Worm (Caenorhabditis elegans) whole organism, L4 larva: Measurements from ENCODE around the gene C29F4.3.
"Not testable (repeated sequence)": the region's sequence is repeated elsewhere in the genome, so short reads cannot be mapped to it uniquely, and the experiment has no call there.

Experiments
- D1046.2 ChIP-seq: fragments of 200-800 bp; sonication (Bioruptor generic); IDR thresholded peaks from 2 replicates; pipeline ENCODE4 v1.3.6; 2022; ENCODE audit warnings: missing genetic modification characterization, missing compliant biosample characterization
- F10B5.3 ChIP-seq: sonication (generic microtip); optimal IDR thresholded peaks from 2 replicates; lab custom pipeline; 2016; ENCODE audit warnings: mild to moderate bottlenecking, missing genetic modification characterization, missing compliant biosample characterization
- F49E8.2 ChIP-seq: sonication (generic microtip); optimal IDR thresholded peaks from 2 replicates; lab custom pipeline; 2016; ENCODE audit warnings: missing compliant biosample characterization, mild to moderate bottlenecking, missing genetic modification characterization, borderline replicate concordance
- Y48G9A.11 ChIP-seq: fragments of 200-800 bp; sonication (Bioruptor generic); IDR thresholded peaks from 2 replicates; pipeline ENCODE4 v1.3.6; 2022; ENCODE audit warnings: missing genetic modification reagents, missing genetic modification characterization, missing compliant biosample characterization
- ZK337.2 ChIP-seq: fragments of 200-800 bp; sonication (Bioruptor generic); IDR thresholded peaks from 2 replicates; pipeline ENCODE4 v1.3.6; 2022; ENCODE audit warnings: missing genetic modification reagents, missing genetic modification characterization, missing compliant biosample characterization
- ZK546.5 ChIP-seq, 2 experiments: sonication (generic microtip); optimal IDR thresholded peaks; 2 replicates each; lab custom pipeline; 2017; ENCODE audit warnings: missing biosample characterization in 2 of 2, missing genetic modification characterization in 2 of 2
- arid-1 ChIP-seq: fragments of 200-800 bp; sonication (Bioruptor generic); conservative IDR thresholded peaks from 2 replicates; pipeline ENCODE4 v1.3.6; 2022; ENCODE audit warnings: missing genetic modification reagents, missing genetic modification characterization, missing compliant biosample characterization
- ceh-20 ChIP-seq: fragments of 200-800 bp; sonication (Bioruptor generic); IDR thresholded peaks from 2 replicates; pipeline ENCODE4 v1.3.6; 2022; ENCODE audit warnings: missing genetic modification reagents, missing genetic modification characterization, missing compliant biosample characterization
- ceh-44 ChIP-seq: fragments of 200-800 bp; sonication (Bioruptor generic); IDR thresholded peaks from 2 replicates; pipeline ENCODE4 v1.3.6; 2022; ENCODE audit warnings: missing genetic modification reagents, missing genetic modification characterization, missing compliant biosample characterization
- daf-16 ChIP-seq, 3 experiments: sonication (generic microtip); optimal IDR thresholded peaks; 2 replicates each; lab custom pipeline; 2016 to 2017; ENCODE audit warnings: missing genetic modification characterization in 3 of 3, missing genetic modification reagents in 3 of 3, mild to moderate bottlenecking in 2 of 3, missing compliant biosample characterization in 2 of 3, missing biosample characterization in 1 of 3, moderate library complexity in 1 of 3
- dmd-9 ChIP-seq: fragments of 200-800 bp; sonication (Bioruptor generic); IDR thresholded peaks from 2 replicates; pipeline ENCODE4 v1.3.6; 2022; ENCODE audit warnings: missing genetic modification reagents, missing genetic modification characterization, missing compliant biosample characterization
- duxl-1 ChIP-seq: sonication (generic microtip); optimal IDR thresholded peaks from 2 replicates; lab custom pipeline; 2016; ENCODE audit warnings: mild to moderate bottlenecking, missing genetic modification characterization, moderate library complexity, missing compliant biosample characterization; ENCODE audit not compliant: poor library complexity
- dve-1 ChIP-seq: sonication (generic microtip); optimal IDR thresholded peaks from 2 replicates; lab custom pipeline; 2017; ENCODE audit warnings: antibody characterized with exemption, mild to moderate bottlenecking, missing genetic modification characterization, missing compliant biosample characterization; ENCODE audit not compliant: insufficient read depth
- hif-1 ChIP-seq, 2 experiments: sonication (generic microtip); optimal IDR thresholded peaks; 2 replicates each; lab custom pipeline; 2016 to 2017; ENCODE audit warnings: missing compliant biosample characterization in 2 of 2, missing genetic modification characterization in 2 of 2, missing genetic modification reagents in 2 of 2, missing genotype in 2 of 2, mild to moderate bottlenecking in 1 of 2
- hlh-11 ChIP-seq: fragments of 200-800 bp; sonication (Bioruptor generic); optimal IDR thresholded peaks from 2 replicates; lab custom pipeline; 2018; ENCODE audit warnings: mild to moderate bottlenecking, missing genetic modification characterization, missing compliant biosample characterization
- hlh-30 ChIP-seq: sonication (generic microtip); optimal IDR thresholded peaks from 2 replicates; lab custom pipeline; 2017; ENCODE audit warnings: antibody characterized with exemption, mild to moderate bottlenecking, missing genetic modification characterization, missing compliant biosample characterization; ENCODE audit not compliant: insufficient read depth
- hmg-1.1 ChIP-seq: fragments of 200-800 bp; sonication (Bioruptor generic); IDR thresholded peaks from 2 replicates; pipeline ENCODE4 v1.3.6; 2022; ENCODE audit warnings: missing genetic modification reagents, missing genetic modification characterization, missing compliant biosample characterization
- jun-1 ChIP-seq: fragments of 150-350 bp; optimal IDR thresholded peaks from 2 replicates; lab custom pipeline; 2014; ENCODE audit warnings: missing biosample characterization, missing genetic modification reagents, missing genetic modification characterization
- lim-7 ChIP-seq: fragments of 200-800 bp; sonication (Bioruptor generic); IDR thresholded peaks from 2 replicates; pipeline ENCODE4 v1.3.6; 2022; ENCODE audit warnings: missing genetic modification characterization, missing compliant biosample characterization
- lin-1 ChIP-seq: fragments of 200-800 bp; sonication (Bioruptor generic); IDR thresholded peaks from 2 replicates; pipeline ENCODE4 v1.3.6; 2022; ENCODE audit warnings: missing genetic modification reagents, missing genetic modification characterization, missing compliant biosample characterization
- lin-13 ChIP-seq: fragments of 150-350 bp; optimal IDR thresholded peaks from 2 replicates; lab custom pipeline; 2014; ENCODE audit warnings: missing biosample characterization, missing genetic modification reagents, missing genetic modification characterization
- lin-38 ChIP-seq: fragments of 200-800 bp; sonication (Bioruptor generic); IDR thresholded peaks from 2 replicates; pipeline ENCODE4 v1.3.6; 2022; ENCODE audit warnings: missing genetic modification reagents, missing genetic modification characterization, missing compliant biosample characterization
- madf-5 ChIP-seq, 2 experiments: fragments of 200-800 bp; sonication (Bioruptor generic); IDR thresholded peaks; 2 replicates each; pipeline ENCODE4 v1.3.6; 2022; ENCODE audit warnings: missing compliant biosample characterization in 2 of 2, missing genetic modification characterization in 2 of 2
- mdt-29 ChIP-seq: fragments of 200-800 bp; sonication (Bioruptor generic); IDR thresholded peaks from 2 replicates; pipeline ENCODE4 v1.3.6; 2022; ENCODE audit warnings: missing genetic modification reagents, missing genetic modification characterization, missing compliant biosample characterization
- mep-1 ChIP-seq: fragments of 150-350 bp; sonication (generic microtip); optimal IDR thresholded peaks from 3 replicates; lab custom pipeline; 2014; ENCODE audit warnings: missing biosample characterization, missing genetic modification characterization
- mes-2 ChIP-seq: sonication (generic microtip); optimal IDR thresholded peaks from 2 replicates; lab custom pipeline; 2016; ENCODE audit warnings: missing genotype, mild to moderate bottlenecking, missing genetic modification characterization, missing compliant biosample characterization; ENCODE audit not compliant: poor library complexity, severe bottlenecking
- mxl-2 ChIP-seq: fragments of 200-800 bp; sonication (Bioruptor generic); conservative IDR thresholded peaks from 2 replicates; pipeline ENCODE4 v1.3.6; 2022; ENCODE audit warnings: missing genetic modification reagents, missing genetic modification characterization, missing compliant biosample characterization
- mxl-3 ChIP-seq: fragments of 200-800 bp; sonication (Bioruptor generic); optimal IDR thresholded peaks from 2 replicates; lab custom pipeline; 2018; ENCODE audit warnings: mild to moderate bottlenecking, missing genetic modification characterization, missing compliant biosample characterization
- nhr-11 ChIP-seq: fragments of 150-350 bp; optimal IDR thresholded peaks from 2 replicates; lab custom pipeline; 2014; ENCODE audit warnings: missing biosample characterization, missing genetic modification characterization
- nhr-28 ChIP-seq: fragments of 150-350 bp; optimal IDR thresholded peaks from 2 replicates; lab custom pipeline; 2014; ENCODE audit warnings: missing biosample characterization, missing genetic modification characterization
- nhr-41 ChIP-seq: fragments of 200-800 bp; sonication (Bioruptor generic); IDR thresholded peaks from 2 replicates; pipeline ENCODE4 v1.3.6; 2022; ENCODE audit warnings: missing genetic modification reagents, missing genetic modification characterization, missing compliant biosample characterization
- nhr-42 ChIP-seq: fragments of 200-800 bp; sonication (Bioruptor generic); IDR thresholded peaks from 2 replicates; pipeline ENCODE4 v1.3.6; 2022; ENCODE audit warnings: missing genetic modification characterization, missing compliant biosample characterization
- nhr-6 ChIP-seq: fragments of 150-350 bp; optimal IDR thresholded peaks from 2 replicates; lab custom pipeline; 2014; ENCODE audit warnings: missing biosample characterization, missing genetic modification characterization
- nhr-77 ChIP-seq: fragments of 150-350 bp; optimal IDR thresholded peaks from 2 replicates; lab custom pipeline; 2014; ENCODE audit warnings: missing biosample characterization, missing genetic modification characterization
- pha-4 ChIP-seq, 2 experiments: fragments of 150-350 bp in 1 of 2; fragments of 200-800 bp in 1 of 2; sonication (Bioruptor generic) in 1 of 2; IDR thresholded peaks in 1 of 2; optimal IDR thresholded peaks in 1 of 2; 2 replicates each; pipeline versions ENCODE4 v1.3.6 to Lab custom; 2014 to 2022; ENCODE audit warnings: missing genetic modification characterization in 2 of 2, missing genetic modification reagents in 2 of 2, missing biosample characterization in 1 of 2, missing compliant biosample characterization in 1 of 2
- pqm-1 ChIP-seq: sonication (generic microtip); optimal IDR thresholded peaks from 2 replicates; lab custom pipeline; 2017; ENCODE audit warnings: missing biosample characterization, missing genetic modification characterization
- saeg-2 ChIP-seq: fragments of 200-800 bp; sonication (Bioruptor generic); IDR thresholded peaks from 2 replicates; pipeline ENCODE4 v1.3.6; 2022; ENCODE audit warnings: missing genetic modification reagents, missing genetic modification characterization, missing compliant biosample characterization
- set-16 ChIP-seq: fragments of 200-800 bp; sonication (Bioruptor generic); IDR thresholded peaks from 2 replicates; pipeline ENCODE4 v1.3.6; 2022; ENCODE audit warnings: missing genetic modification reagents, missing genetic modification characterization, missing compliant biosample characterization
- snpc-1.2 ChIP-seq: fragments of 200-800 bp; sonication (Bioruptor generic); IDR thresholded peaks from 2 replicates; pipeline ENCODE4 v1.3.6; 2022; ENCODE audit warnings: missing genetic modification reagents, missing genetic modification characterization, missing compliant biosample characterization
- spr-1 ChIP-seq: sonication (generic microtip); optimal IDR thresholded peaks from 2 replicates; lab custom pipeline; 2016; ENCODE audit warnings: mild to moderate bottlenecking, missing genetic modification characterization, missing compliant biosample characterization
- tra-1 ChIP-seq: fragments of 200-800 bp; sonication (Bioruptor generic); IDR thresholded peaks from 2 replicates; pipeline ENCODE4 v1.3.6; 2022; ENCODE audit warnings: missing genetic modification reagents, missing genetic modification characterization, missing compliant biosample characterization
- unc-130 ChIP-seq: sonication (generic microtip); optimal IDR thresholded peaks from 2 replicates; lab custom pipeline; 2016; ENCODE audit warnings: missing genetic modification reagents, missing genetic modification characterization, missing compliant biosample characterization
- unc-62 ChIP-seq, 3 experiments: fragments of 150-350 bp in 1 of 3; sonication (generic microtip); optimal IDR thresholded peaks in 2 of 3; peaks in 1 of 3; 1 replicate in 1 of 3; 2 replicates in 2 of 3; lab custom pipeline; 2014 to 2017; ENCODE audit warnings: missing biosample characterization in 3 of 3, missing genetic modification characterization in 3 of 3, missing genetic modification reagents in 3 of 3, missing genotype in 1 of 3
- vab-7 ChIP-seq: fragments of 200-800 bp; sonication (Bioruptor generic); IDR thresholded peaks from 2 replicates; pipeline ENCODE4 v1.3.6; 2022; ENCODE audit warnings: missing genetic modification reagents, missing genetic modification characterization, missing compliant biosample characterization
- zfp-3 ChIP-seq: fragments of 200-800 bp; sonication (Bioruptor generic); conservative IDR thresholded peaks from 2 replicates; pipeline ENCODE4 v1.3.6; 2022; ENCODE audit warnings: missing genetic modification reagents, missing genetic modification characterization, missing compliant biosample characterization
- ztf-7 ChIP-seq: fragments of 150-350 bp; optimal IDR thresholded peaks from 2 replicates; lab custom pipeline; 2014; ENCODE audit warnings: missing biosample characterization, missing genetic modification characterization

C29F4.3 gene

DNA sequence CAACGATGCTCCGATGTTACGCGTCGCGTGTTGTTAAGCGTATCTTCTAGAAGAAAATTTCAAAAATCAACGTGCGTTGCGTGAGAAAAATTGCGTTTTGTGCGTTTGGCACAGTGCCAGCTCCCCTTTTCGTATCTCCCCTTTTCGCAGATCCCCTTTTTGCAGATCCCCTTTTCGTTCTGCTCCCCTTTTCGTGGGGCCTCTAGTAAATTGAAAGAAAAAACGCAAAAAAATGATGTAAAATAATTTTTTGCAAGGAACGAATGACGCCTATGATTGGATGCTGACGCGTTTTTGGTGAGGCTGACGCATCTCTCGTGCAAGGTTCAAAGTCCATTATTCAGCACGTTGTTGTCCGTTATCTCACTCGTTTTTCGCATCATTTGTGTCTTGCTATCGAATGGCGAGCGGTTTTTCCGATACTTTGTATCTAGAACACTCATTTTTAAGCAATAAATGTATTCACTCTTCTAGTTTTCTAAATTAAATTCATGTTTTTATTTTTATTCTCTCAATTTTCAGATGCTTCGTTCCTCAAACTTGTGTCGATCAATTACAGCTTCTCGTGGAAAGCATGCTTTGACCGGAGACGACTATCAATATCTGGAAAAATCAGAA lies 44.5 kb downstream of the C29F4.3 start, which contains the start of gene cpt-2:
TSS of gene cpt-2 (plus strand) at position 523 of the 618 bp plus-strand sequence.
- TF ChIP-seq nhr-28 (tag; lab: Kevin White, UChicago) (peak; percentile 96), lin-1 (GFP tag; lab: Robert Waterston, UW) (peak; percentile 77), F10B5.3 (tag; lab: Kevin White, UChicago) (peak; percentile 43), ceh-20 (GFP tag; lab: Robert Waterston, UW) (peak; percentile 94), mdt-29 (GFP tag; lab: Robert Waterston, UW) (peak; percentile 85), pqm-1 (tag; lab: Kevin White, UChicago) (peak; percentile 35), nhr-6 (tag; lab: Kevin White, UChicago) (peak; percentile 25), mes-2 (tag; lab: Kevin White, UChicago) (peak; percentile 92), ztf-7 (tag; lab: Kevin White, UChicago) (peak; percentile 67), pha-4 (GFP tag; IDR thresholded peaks at IDR 0.05; lab: Robert Waterston, UW) (peak; percentile 75; the same call in 1 of the 2 replicates), mxl-2 (GFP tag; lab: Robert Waterston, UW) (peak; percentile 60; the same call in 1 of the 2 replicates), tra-1 (GFP tag; lab: Robert Waterston, UW) (peak; percentile 90), spr-1 (tag; lab: Kevin White, UChicago) (peak; percentile 65), hmg-1.1 (peak; percentile 83), nhr-41 (peak; percentile 45; the same call in 1 of the 2 replicates), madf-5 (GFP tag; IDR thresholded peaks at IDR 0.05; lab: Robert Waterston, UW) (0 out of 4 replicates have a peak, but pooled peaks of 1 of the 2 experiments have one; percentile 58), jun-1 (tag; lab: Kevin White, UChicago) (peak; percentile 40), daf-16 (GFP tag; optimal IDR thresholded peaks at IDR 0.05; lab: Kevin White, UChicago) (peak; percentile 13 to 73), daf-16 (tag; optimal IDR thresholded peaks at IDR 0.05; lab: Kevin White, UChicago) (peak; percentile 77), nhr-11 (tag; lab: Kevin White, UChicago) (peak; percentile 75), set-16 (GFP tag; lab: Robert Waterston, UW) (peak; percentile 40; the same call in 1 of the 2 replicates), saeg-2 (GFP tag; lab: Robert Waterston, UW) (0 out of 2 replicates have a peak, but pooled peaks have one; percentile 43), mep-1 (peak; percentile 86), Y48G9A.11 (peak; percentile 90), unc-130 (GFP tag; lab: Kevin White, UChicago) (peak; percentile 46), vab-7 (GFP tag; lab: Robert Waterston, UW) (peak; percentile 87), lim-7 (GFP tag; lab: Robert Waterston, UW) (peak; percentile 59; the same call in 1 of the 2 replicates), F49E8.2 (peak; percentile 61), dmd-9 (GFP tag; lab: Robert Waterston, UW) (peak; percentile 91), arid-1 (GFP tag; lab: Robert Waterston, UW) (peak; percentile 90), mxl-3 (peak; percentile 90), lin-13 (GFP tag; lab: Kevin White, UChicago) (peak; percentile 57), zfp-3 (GFP tag; lab: Robert Waterston, UW) (peak; percentile 80), hlh-11 (peak; percentile 85), hlh-30 (tag; lab: Kevin White, UChicago) (peak; percentile 70), snpc-1.2 (GFP tag; lab: Robert Waterston, UW) (peak; percentile 82), nhr-77 (tag; lab: Kevin White, UChicago) (peak; percentile 91), hif-1 (tag; optimal IDR thresholded peaks at IDR 0.05; lab: Kevin White, UChicago) (peak in 1 of 2 experiments; percentile 57), ZK546.5 (tag; optimal IDR thresholded peaks at IDR 0.05; lab: Kevin White, UChicago) (peak in 1 of 2 experiments; percentile 52), ceh-44 (peak; percentile 86), unc-62 (GFP tag; optimal IDR thresholded peaks at IDR 0.05 in 1 of 2; lab: Kevin White, UChicago) (peak in 1 of 2 experiments; percentile 97), ZK337.2 (GFP tag; lab: Robert Waterston, UW) (peak; percentile 88), duxl-1 (tag; lab: Kevin White, UChicago) (peak; percentile 76), lin-38 (GFP tag; lab: Robert Waterston, UW) (peak; percentile 91), D1046.2 (GFP tag; lab: Robert Waterston, UW) (0 out of 2 replicates have a peak, but pooled peaks have one; percentile 51), nhr-42 (GFP tag; lab: Robert Waterston, UW) (peak; percentile 87), dve-1 (peak; percentile 92)
- TF ChIP-seq pha-4, unc-62 (tag; optimal IDR thresholded peaks at IDR 0.05; lab: Kevin White, UChicago): not testable (repeated sequence)
